Worm (Caenorhabditis elegans): ENCODE measurements around the gene aagr-3.

Gene aagr-3

DNA sequence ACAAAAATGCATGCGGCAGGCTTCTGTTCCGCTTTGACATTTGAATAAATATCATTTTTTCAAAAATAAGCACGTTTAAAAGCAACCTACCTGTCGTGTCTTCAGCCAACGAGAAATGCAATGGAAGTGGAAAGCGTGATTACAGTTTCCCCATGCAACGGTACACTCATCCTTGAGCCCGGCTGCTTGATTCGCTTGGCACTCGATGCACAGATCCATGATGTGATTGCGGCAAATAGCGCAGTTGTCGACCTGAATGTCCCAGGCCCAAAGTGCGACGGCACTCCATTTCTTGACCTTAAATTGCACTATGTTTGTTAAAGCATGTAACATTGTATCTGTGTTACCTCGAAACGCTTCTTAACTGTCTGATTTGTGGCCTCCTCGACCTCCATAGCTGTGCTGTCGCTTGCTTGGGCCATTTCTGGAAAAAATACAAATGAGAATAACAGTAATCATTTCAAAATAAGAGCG lies 39.2 kb downstream of the aagr-3 start, which contains the start of gene rbx-1:
TSS of gene rbx-1 (minus strand) at position 424 of the 474 bp plus-strand sequence.
- TF ChIP-seq sea-2 (GFP tag; optimal IDR thresholded peaks at IDR 0.05): no peak
- TF ChIP-seq hmg-11 (tag; optimal IDR thresholded peaks at IDR 0.05): no peak
- no peak for TF ChIP-seq nhr-28 (tag; optimal IDR thresholded peaks at IDR 0.05)
- no peak for TF ChIP-seq ZK546.5 (tag; optimal IDR thresholded peaks at IDR 0.05)
- TF ChIP-seq ceh-82 (tag; optimal IDR thresholded peaks at IDR 0.05): no peak
- no peak for TF ChIP-seq egl-5 (tag; optimal IDR thresholded peaks at IDR 0.05)
- TF ChIP-seq fkh-2 (tag; optimal IDR thresholded peaks at IDR 0.05): no peak
- TF ChIP-seq nfya-1 (tag; optimal IDR thresholded peaks at IDR 0.05; ENCODE audit: insufficient read depth): no peak
- no peak for TF ChIP-seq ztf-4 (tag; optimal IDR thresholded peaks at IDR 0.05)
- no peak for TF ChIP-seq nhr-76 (tag; optimal IDR thresholded peaks at IDR 0.05)
- TF ChIP-seq ceh-16 (tag; optimal IDR thresholded peaks at IDR 0.05): no peak
- no peak for TF ChIP-seq R02D3.7 (tag; optimal IDR thresholded peaks at IDR 0.05)
- no peak for TF ChIP-seq ama-1 (optimal IDR thresholded peaks at IDR 0.05)
- TF ChIP-seq skn-1 (tag; optimal IDR thresholded peaks at IDR 0.05): no peak
- TF ChIP-seq egl-27 (tag; optimal IDR thresholded peaks at IDR 0.05): no peak

DNA sequence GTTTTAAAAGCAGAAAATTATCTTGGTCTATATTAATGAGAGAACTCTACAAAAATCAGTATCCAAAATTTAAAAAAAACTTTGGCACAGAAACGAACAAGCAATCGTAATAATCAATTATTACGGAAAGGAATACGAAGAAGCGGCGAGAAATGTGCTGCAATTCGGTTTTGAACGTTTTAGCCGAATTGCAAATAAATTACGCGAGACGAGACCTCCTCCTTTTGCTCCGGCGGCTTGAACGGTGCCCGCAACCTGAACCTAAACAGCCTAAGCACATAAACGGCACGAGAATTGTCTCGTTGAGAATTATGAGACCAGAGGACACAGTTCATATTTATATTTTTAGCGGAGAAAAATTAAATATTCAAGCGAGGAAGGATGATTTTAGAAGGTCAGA lies 39.9 kb downstream of the aagr-3 start:
- TF ChIP-seq tbx-2 (tag; optimal IDR thresholded peaks at IDR 0.05) (no peak), ama-1 (optimal IDR thresholded peaks at IDR 0.05) (peak; percentile 32), lsy-12 (tag; optimal IDR thresholded peaks at IDR 0.05) (no peak)

DNA sequence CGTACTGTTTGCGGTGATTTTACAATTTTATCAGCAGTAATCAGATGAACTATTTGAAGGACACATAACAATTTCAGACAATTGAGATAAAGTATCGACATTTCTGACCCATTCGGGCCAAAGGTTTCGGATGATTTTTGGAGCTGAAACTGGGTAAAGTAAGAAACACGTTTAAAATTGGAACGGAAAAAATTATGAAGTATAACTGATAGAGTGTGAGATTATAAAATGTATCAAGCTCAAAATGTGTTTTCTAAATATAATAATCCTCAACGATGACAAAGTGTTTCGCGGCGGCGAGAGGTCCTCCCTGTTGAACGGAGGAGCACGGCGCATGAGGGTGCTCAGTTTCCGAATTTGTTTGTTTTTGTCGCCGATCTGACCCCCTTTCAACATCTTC lies 43.8 kb downstream of the aagr-3 start, which contains the start of gene ZK287.4:
TSS of gene ZK287.4 (minus strand) at position 101 of the 400 bp plus-strand sequence.
- TF ChIP-seq pqm-1 (tag; optimal IDR thresholded peaks at IDR 0.05): no peak
- TF ChIP-seq nhr-11 (tag; optimal IDR thresholded peaks at IDR 0.05): no peak
- TF ChIP-seq ceh-82 (tag; optimal IDR thresholded peaks at IDR 0.05): no peak
- no peak for TF ChIP-seq unc-62 (GFP tag; optimal IDR thresholded peaks at IDR 0.05)
- no peak for TF ChIP-seq jun-1 (tag; optimal IDR thresholded peaks at IDR 0.05)
- TF ChIP-seq ceh-28 (tag; optimal IDR thresholded peaks at IDR 0.05): no peak
- TF ChIP-seq fos-1 (tag; optimal IDR thresholded peaks at IDR 0.05): no peak
- no peak for TF ChIP-seq ztf-4 (tag; optimal IDR thresholded peaks at IDR 0.05)
- TF ChIP-seq eor-1 (tag; optimal IDR thresholded peaks at IDR 0.05): no peak
- TF ChIP-seq fkh-10 (GFP tag; optimal IDR thresholded peaks at IDR 0.05): no peak
- TF ChIP-seq skn-1 (tag; optimal IDR thresholded peaks at IDR 0.05): no peak
- no peak for TF ChIP-seq aly-2 (tag; optimal IDR thresholded peaks at IDR 0.05)

DNA sequence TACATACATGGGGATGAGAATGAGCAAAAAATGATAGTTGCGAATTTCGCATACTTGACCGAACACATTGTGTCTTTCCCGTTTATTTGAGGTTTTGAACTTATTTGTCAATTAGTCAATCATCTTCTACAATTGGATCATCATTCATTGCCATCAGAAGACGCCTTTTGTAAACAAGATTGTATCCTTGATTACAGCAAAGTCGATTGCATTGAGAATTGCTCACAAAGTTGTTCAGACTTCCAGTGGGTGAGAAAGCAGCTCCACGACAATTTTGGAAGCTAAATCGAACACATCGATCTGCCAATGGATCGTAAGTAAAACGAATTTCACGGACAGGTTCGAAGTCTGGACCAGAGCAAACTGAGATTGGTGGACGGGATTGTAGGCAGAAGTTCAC lies 49.1 kb downstream of the aagr-3 start:
- no peak for TF ChIP-seq unc-39 (tag; optimal IDR thresholded peaks at IDR 0.05)
- no peak for TF ChIP-seq nhr-67 (tag; optimal IDR thresholded peaks at IDR 0.05)

DNA sequence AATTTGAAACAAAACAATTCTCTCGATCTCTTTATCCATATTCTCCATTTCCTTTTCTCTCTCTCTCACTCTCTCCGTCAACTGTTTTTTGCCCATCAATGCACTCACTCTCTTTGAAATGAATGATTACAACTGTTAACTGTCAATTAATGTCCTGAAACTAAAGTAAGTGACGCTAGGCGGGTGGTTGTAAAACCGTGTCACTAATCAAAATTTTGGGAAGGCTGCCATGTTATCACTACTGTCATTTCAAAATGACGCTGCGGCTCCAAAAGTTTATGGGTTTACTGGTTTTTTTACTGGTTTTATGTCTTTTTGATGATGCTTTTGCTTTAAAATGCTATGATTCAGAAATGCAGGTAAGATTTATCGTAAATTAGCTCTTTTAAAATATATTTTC lies 50.1 kb downstream of the aagr-3 start, which contains the start of gene ZK287.9:
TSS of gene ZK287.9 (plus strand) at position 192 of the 400 bp plus-strand sequence.
- TF ChIP-seq snpc-4 (tag; optimal IDR thresholded peaks at IDR 0.05) (no peak), pqm-1 (tag; optimal IDR thresholded peaks at IDR 0.05) (peak; percentile 37), elt-2 (tag; optimal IDR thresholded peaks at IDR 0.05) (peak; percentile 67), lin-39 (tag; optimal IDR thresholded peaks at IDR 0.05) (no peak)

DNA sequence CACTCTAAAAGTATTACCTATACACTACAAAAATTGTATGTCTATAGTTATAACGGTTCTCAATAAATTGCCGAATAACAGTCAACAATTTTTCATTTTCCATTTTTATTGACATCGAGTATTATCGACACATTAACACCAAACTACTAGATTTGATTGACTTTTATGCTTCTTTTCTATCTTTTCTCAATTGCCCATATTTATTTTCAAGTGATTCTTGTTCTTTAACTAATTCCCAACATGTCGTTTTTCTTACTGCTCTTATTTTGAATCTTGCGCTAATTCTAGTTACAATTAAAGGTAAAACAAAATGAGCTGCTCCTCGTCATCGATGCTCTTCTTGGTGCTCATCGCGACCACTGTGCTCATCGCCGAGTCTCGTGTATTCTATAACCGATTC lies 51.3 kb downstream of the aagr-3 start, which contains the start of gene cthd-1:
TSS of gene cthd-1 (plus strand) at position 301 of the 400 bp plus-strand sequence.
- no peak for TF ChIP-seq unc-62 (GFP tag; optimal IDR thresholded peaks at IDR 0.05)

Data from whole organism, L3 larva.